Fruit fly (Drosophila melanogaster) S2 (cell line): Measurements from ENCODE around the gene CG1394.

Experiments
- CG8478 ChIP-seq: fragments of >200 bp; optimal IDR thresholded peaks from 2 replicates; lab custom pipeline; 2018
- CTCF ChIP-seq, 2 experiments: fragments of >200 bp; optimal IDR thresholded peaks; 2 replicates each; lab custom pipeline; 2018

CG1394 gene

DNA sequence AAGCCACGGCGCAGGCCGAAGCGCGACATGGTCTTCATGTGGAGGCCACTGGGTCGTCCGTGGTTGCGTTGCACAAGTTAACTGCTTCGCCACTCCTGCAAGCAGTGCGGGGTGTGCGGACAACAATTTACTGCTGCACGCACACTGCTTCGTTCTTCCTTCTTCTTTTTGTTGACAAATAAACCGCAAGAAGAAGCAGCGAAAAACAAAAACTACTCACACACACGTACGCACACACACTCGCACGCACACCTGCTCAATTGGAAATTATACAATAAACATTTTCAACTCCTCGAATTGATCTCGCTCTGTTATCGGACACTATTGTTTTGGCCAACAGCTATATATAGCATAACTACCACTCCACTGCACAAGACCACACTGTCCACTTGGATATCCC lies 46.9 kb downstream of the CG1394 start:
- no peak for TF ChIP-seq CTCF (optimal IDR thresholded peaks at IDR 0.05; lab: Kevin White, UChicago)
- no peak for TF ChIP-seq CG8478 (lab: Kevin White, UChicago)
